Worm (Caenorhabditis elegans): Measurements from ENCODE around the gene nhr-41.
A peak's percentile ranks its signal among the peaks of the same experiment; 100 is the strongest.

nhr-41 gene

ce11 chrIV:1378954-1379353 lies 7.1 kb upstream of the nhr-41 start:
- TF ChIP-seq W03F9.2 (tag; optimal IDR thresholded peaks at IDR 0.05) (no peak), dao-5 (tag; optimal IDR thresholded peaks at IDR 0.05) (no peak), him-1 (tag; optimal IDR thresholded peaks at IDR 0.05) (no peak)

ce11 chrIV:1380350-1380749 lies 5.7 kb upstream of the nhr-41 start:
- TF ChIP-seq W03F9.2 (tag; optimal IDR thresholded peaks at IDR 0.05) (no peak), him-1 (tag; optimal IDR thresholded peaks at IDR 0.05) (no peak), dao-5 (tag; optimal IDR thresholded peaks at IDR 0.05) (no peak)

ce11 chrIV:1381596-1382274 lies 4.3 kb upstream of the nhr-41 start:
- TF ChIP-seq dao-5 (tag; optimal IDR thresholded peaks at IDR 0.05) (no peak), W03F9.2 (tag; optimal IDR thresholded peaks at IDR 0.05) (no peak), him-1 (tag; optimal IDR thresholded peaks at IDR 0.05) (no peak)

ce11 chrIV:1385500-1385899 lies 515 bp upstream of the nhr-41 start:
- TF ChIP-seq him-1 (tag; optimal IDR thresholded peaks at IDR 0.05) = no peak
- TF ChIP-seq dao-5 (tag; optimal IDR thresholded peaks at IDR 0.05) = no peak
- no peak for TF ChIP-seq W03F9.2 (tag; optimal IDR thresholded peaks at IDR 0.05)

ce11 chrIV:1388079-1388478 lies 2.1 kb downstream of the nhr-41 start:
- TF ChIP-seq dao-5 (tag; optimal IDR thresholded peaks at IDR 0.05) (peak; percentile 0), him-1 (tag; optimal IDR thresholded peaks at IDR 0.05) (no peak)

- TF ChIP-seq him-1 (tag; optimal IDR thresholded peaks at IDR 0.05) = no peak
- TF ChIP-seq dao-5 (tag; optimal IDR thresholded peaks at IDR 0.05) = no peak
These were observed 3.0 kb downstream of the nhr-41 start for ce11 chrIV:1389021-1389420.

ce11 chrIV:1389599-1389998 lies 3.6 kb downstream of the nhr-41 start:
- TF ChIP-seq him-1 (tag; optimal IDR thresholded peaks at IDR 0.05) (no peak), W03F9.2 (tag; optimal IDR thresholded peaks at IDR 0.05) (no peak), dao-5 (tag; optimal IDR thresholded peaks at IDR 0.05) (no peak)

- no peak for TF ChIP-seq W03F9.2 (tag; optimal IDR thresholded peaks at IDR 0.05)
- no peak for TF ChIP-seq him-1 (tag; optimal IDR thresholded peaks at IDR 0.05)
- TF ChIP-seq dao-5 (tag; optimal IDR thresholded peaks at IDR 0.05) = no peak
These were observed 4.1 kb downstream of the nhr-41 start for ce11 chrIV:1390102-1390501.

- no peak for TF ChIP-seq W03F9.2 (tag; optimal IDR thresholded peaks at IDR 0.05)
- TF ChIP-seq him-1 (tag; optimal IDR thresholded peaks at IDR 0.05) = no peak
- TF ChIP-seq dao-5 (tag; optimal IDR thresholded peaks at IDR 0.05) = no peak
These were observed 5.4 kb downstream of the nhr-41 start for ce11 chrIV:1391446-1391845.

- TF ChIP-seq W03F9.2 (tag; optimal IDR thresholded peaks at IDR 0.05) (no peak), him-1 (tag; optimal IDR thresholded peaks at IDR 0.05) (no peak), dao-5 (tag; optimal IDR thresholded peaks at IDR 0.05) (no peak)
These were observed 8.1 kb downstream of the nhr-41 start for ce11 chrIV:1394077-1394476.

- TF ChIP-seq W03F9.2 (tag; optimal IDR thresholded peaks at IDR 0.05) (no peak), dao-5 (tag; optimal IDR thresholded peaks at IDR 0.05) (no peak), him-1 (tag; optimal IDR thresholded peaks at IDR 0.05) (no peak)
These were observed 11.9 kb downstream of the nhr-41 start for ce11 chrIV:1397895-1398294.

- TF ChIP-seq W03F9.2 (tag; optimal IDR thresholded peaks at IDR 0.05) (no peak), dao-5 (tag; optimal IDR thresholded peaks at IDR 0.05) (no peak), him-1 (tag; optimal IDR thresholded peaks at IDR 0.05) (no peak)
These were observed 14.0 kb downstream of the nhr-41 start for ce11 chrIV:1400016-1400415.

- TF ChIP-seq him-1 (tag; optimal IDR thresholded peaks at IDR 0.05) (no peak), dao-5 (tag; optimal IDR thresholded peaks at IDR 0.05) (no peak), W03F9.2 (tag; optimal IDR thresholded peaks at IDR 0.05) (no peak)
These were observed 17.9 kb downstream of the nhr-41 start for ce11 chrIV:1403960-1404359.

- TF ChIP-seq him-1 (tag; optimal IDR thresholded peaks at IDR 0.05) (no peak), W03F9.2 (tag; optimal IDR thresholded peaks at IDR 0.05) (no peak), dao-5 (tag; optimal IDR thresholded peaks at IDR 0.05) (no peak)
These were observed 19.8 kb downstream of the nhr-41 start for ce11 chrIV:1405780-1406179.

ce11 chrIV:1406267-1406666 lies 20.3 kb downstream of the nhr-41 start, which contains the start of gene spp-31:
TSS of gene spp-31 (plus strand) at chrIV:1406567.
- TF ChIP-seq dao-5 (tag; optimal IDR thresholded peaks at IDR 0.05) (no peak), him-1 (tag; optimal IDR thresholded peaks at IDR 0.05) (no peak), W03F9.2 (tag; optimal IDR thresholded peaks at IDR 0.05) (no peak)
